Worm (Caenorhabditis elegans): Measurements from ENCODE around the gene enpl-1.

DNA sequence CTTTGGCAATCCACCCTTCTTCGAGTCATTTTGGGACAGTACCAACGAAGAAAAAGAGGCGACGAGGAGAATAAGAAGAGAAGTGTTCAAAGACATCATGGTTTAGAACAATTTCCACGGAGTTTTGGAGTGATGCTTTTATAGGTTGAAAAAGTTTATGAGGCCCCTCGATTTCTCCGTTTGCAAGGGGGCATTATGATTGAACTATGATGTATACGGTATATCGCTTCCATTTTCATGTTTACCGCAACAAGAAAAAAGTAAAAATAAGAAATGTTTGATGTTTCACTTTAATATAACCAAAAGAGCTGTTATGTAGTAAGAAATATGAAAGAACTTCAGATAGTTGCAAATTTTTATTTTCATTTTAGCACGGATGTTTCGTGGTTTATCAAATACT, 17.7 kb upstream of the enpl-1 start, which contains the start of gene srlf-18:
- TF ChIP-seq lin-13 (GFP tag; optimal IDR thresholded peaks at IDR 0.05), result no peak
- no peak for TF ChIP-seq dpl-1 (GFP tag; optimal IDR thresholded peaks at IDR 0.05)
- no peak for TF ChIP-seq aly-2 (tag; optimal IDR thresholded peaks at IDR 0.05)
